Worm (Caenorhabditis elegans) whole organism, L2 larva: ENCODE data around the gene pptr-2.

Experiments used
- alr-1 ChIP-seq: fragments of 150-350 bp; optimal IDR thresholded peaks from 2 replicates; lab custom pipeline; 2014; ENCODE audit warnings: missing biosample characterization, missing genetic modification characterization
- aly-2 ChIP-seq: fragments of 150-350 bp; optimal IDR thresholded peaks from 2 replicates; lab custom pipeline; 2014; ENCODE audit warnings: missing biosample characterization, missing genetic modification characterization
- ama-1 ChIP-seq: fragments of 150-350 bp; optimal IDR thresholded peaks from 2 replicates; lab custom pipeline; 2018; ENCODE audit warnings: inconsistent platforms
- ceh-82 ChIP-seq: fragments of 150-350 bp; optimal IDR thresholded peaks from 2 replicates; lab custom pipeline; 2014; ENCODE audit warnings: missing biosample characterization, missing genetic modification characterization
- lin-13 ChIP-seq: fragments of 150-350 bp; optimal IDR thresholded peaks from 2 replicates; lab custom pipeline; 2014; ENCODE audit warnings: missing biosample characterization, missing genetic modification reagents, missing genetic modification characterization
- lsy-2 ChIP-seq, 2 experiments: fragments of 150-350 bp in 1 of 2; sonication (generic microtip) in 1 of 2; optimal IDR thresholded peaks; 2 replicates each; lab custom pipeline; 2014 to 2017; ENCODE audit warnings: missing biosample characterization in 2 of 2, missing genetic modification characterization in 2 of 2
- nhr-10 ChIP-seq: sonication (generic microtip); optimal IDR thresholded peaks from 2 replicates; lab custom pipeline; 2017; ENCODE audit warnings: missing biosample characterization, missing genetic modification characterization
- nhr-12 ChIP-seq: fragments of 150-350 bp; optimal IDR thresholded peaks from 2 replicates; lab custom pipeline; 2014; ENCODE audit warnings: missing biosample characterization, missing genetic modification characterization
- nhr-237 ChIP-seq: fragments of 150-350 bp; optimal IDR thresholded peaks from 2 replicates; lab custom pipeline; 2014; ENCODE audit warnings: missing biosample characterization, missing genetic modification characterization
- nhr-6 ChIP-seq: fragments of 150-350 bp; optimal IDR thresholded peaks from 2 replicates; lab custom pipeline; 2014; ENCODE audit warnings: missing biosample characterization, missing genetic modification characterization
- snpc-4 ChIP-seq: fragments of 150-350 bp; optimal IDR thresholded peaks from 2 replicates; lab custom pipeline; 2014; ENCODE audit warnings: missing biosample characterization, missing genetic modification characterization
- unc-62 ChIP-seq: fragments of 150-350 bp; optimal IDR thresholded peaks from 2 replicates; lab custom pipeline; 2014; ENCODE audit warnings: missing biosample characterization, missing genetic modification reagents, missing genetic modification characterization
- ztf-1 ChIP-seq: fragments of 200-800 bp; sonication (Bioruptor generic); conservative IDR thresholded peaks from 2 replicates; pipeline ENCODE4 v1.3.6; 2022; ENCODE audit warnings: missing genetic modification characterization, missing compliant biosample characterization
- ztf-11 ChIP-seq: sonication (generic microtip); optimal IDR thresholded peaks from 2 replicates; lab custom pipeline; 2017; ENCODE audit warnings: missing biosample characterization, missing genetic modification characterization

ce11 chrV:11046730-11047129 lies 12.0 kb upstream of the pptr-2 start, which contains the start of gene dhs-18:
- no peak for TF ChIP-seq ceh-82 (tag; lab: Kevin White, UChicago)
- no peak for TF ChIP-seq ztf-1 (GFP tag; lab: Robert Waterston, UW)
- TF ChIP-seq nhr-6 (tag; lab: Kevin White, UChicago) = no peak
- TF ChIP-seq alr-1 = no peak
- TF ChIP-seq nhr-237 (tag; lab: Kevin White, UChicago) = no peak
- TF ChIP-seq snpc-4 = no peak
- no peak for TF ChIP-seq ztf-11 (tag; lab: Kevin White, UChicago)
- TF ChIP-seq nhr-12 (tag; lab: Kevin White, UChicago) = no peak
- no peak for TF ChIP-seq nhr-10 (tag; lab: Kevin White, UChicago)
- no peak for TF ChIP-seq unc-62
- no peak for TF ChIP-seq aly-2 (tag; lab: Kevin White, UChicago)
- TF ChIP-seq lsy-2 (tag; optimal IDR thresholded peaks at IDR 0.05; lab: Kevin White, UChicago) = no peak
- TF ChIP-seq lin-13 (GFP tag; lab: Kevin White, UChicago) = no peak
- no peak for TF ChIP-seq ama-1 (lab: Kevin White, UChicago)
